Worm (Caenorhabditis elegans) whole organism, L4 larva: ENCODE data around the gene acdh-10.

Source experiments
- F44E2.7 ChIP-seq: fragments of 200-800 bp; sonication (Bioruptor generic); IDR thresholded peaks from 2 replicates; pipeline ENCODE4 v2.1.2; 2022; ENCODE audit warnings: missing genetic modification characterization, missing compliant biosample characterization
- Y48G9A.11 ChIP-seq: fragments of 200-800 bp; sonication (Bioruptor generic); IDR thresholded peaks from 2 replicates; pipeline ENCODE4 v1.3.6; 2022; ENCODE audit warnings: missing genetic modification reagents, missing genetic modification characterization, missing compliant biosample characterization
- ceh-28 ChIP-seq: fragments of 150-350 bp; optimal IDR thresholded peaks from 2 replicates; lab custom pipeline; 2014; ENCODE audit warnings: missing biosample characterization, missing genetic modification reagents, missing genetic modification characterization
- ceh-32 ChIP-seq: sonication (generic microtip); optimal IDR thresholded peaks from 2 replicates; lab custom pipeline; 2016; ENCODE audit warnings: mild to moderate bottlenecking, missing genetic modification characterization, missing compliant biosample characterization; ENCODE audit not compliant: poor library complexity
- ctbp-1 ChIP-seq: fragments of 200-800 bp; sonication (Bioruptor generic); IDR thresholded peaks from 2 replicates; pipeline ENCODE4 v1.3.6; 2022; ENCODE audit warnings: missing genetic modification reagents, missing genetic modification characterization, missing compliant biosample characterization
- daf-12 ChIP-seq: fragments of 150-350 bp; optimal IDR thresholded peaks from 2 replicates; lab custom pipeline; 2014; ENCODE audit warnings: missing biosample characterization, missing genetic modification reagents, missing genetic modification characterization
- daf-19 ChIP-seq: fragments of 200-800 bp; sonication (Bioruptor generic); conservative IDR thresholded peaks from 2 replicates; pipeline ENCODE4 v1.3.6; 2022; ENCODE audit warnings: missing genetic modification characterization, missing compliant biosample characterization
- daf-8 ChIP-seq: fragments of 200-800 bp; sonication (Bioruptor generic); IDR thresholded peaks from 2 replicates; pipeline ENCODE4 v1.3.6; 2022; ENCODE audit warnings: missing genetic modification characterization, missing compliant biosample characterization
- lin-38 ChIP-seq: fragments of 200-800 bp; sonication (Bioruptor generic); IDR thresholded peaks from 2 replicates; pipeline ENCODE4 v1.3.6; 2022; ENCODE audit warnings: missing genetic modification reagents, missing genetic modification characterization, missing compliant biosample characterization
- lin-39 ChIP-seq: fragments of 150-350 bp; optimal IDR thresholded peaks from 2 replicates; lab custom pipeline; 2014; ENCODE audit warnings: missing biosample characterization, missing genetic modification reagents, missing genetic modification characterization
- lir-3 ChIP-seq: sonication (generic microtip); optimal IDR thresholded peaks from 2 replicates; lab custom pipeline; 2016; ENCODE audit warnings: mild to moderate bottlenecking, missing genetic modification characterization, missing compliant biosample characterization
- mdl-1 ChIP-seq, 2 experiments: fragments of 150-350 bp in 1 of 2; sonication (generic microtip) in 1 of 2; optimal IDR thresholded peaks; 2 replicates each; lab custom pipeline; 2014 to 2017; ENCODE audit warnings: missing biosample characterization in 2 of 2, missing genetic modification characterization in 2 of 2
- mep-1 ChIP-seq: fragments of 150-350 bp; sonication (generic microtip); optimal IDR thresholded peaks from 3 replicates; lab custom pipeline; 2014; ENCODE audit warnings: missing biosample characterization, missing genetic modification characterization
- nhr-42 ChIP-seq: fragments of 200-800 bp; sonication (Bioruptor generic); IDR thresholded peaks from 2 replicates; pipeline ENCODE4 v1.3.6; 2022; ENCODE audit warnings: missing genetic modification characterization, missing compliant biosample characterization
- nhr-6 ChIP-seq: fragments of 150-350 bp; optimal IDR thresholded peaks from 2 replicates; lab custom pipeline; 2014; ENCODE audit warnings: missing biosample characterization, missing genetic modification characterization
- saeg-2 ChIP-seq: fragments of 200-800 bp; sonication (Bioruptor generic); IDR thresholded peaks from 2 replicates; pipeline ENCODE4 v1.3.6; 2022; ENCODE audit warnings: missing genetic modification reagents, missing genetic modification characterization, missing compliant biosample characterization
- set-16 ChIP-seq: fragments of 200-800 bp; sonication (Bioruptor generic); IDR thresholded peaks from 2 replicates; pipeline ENCODE4 v1.3.6; 2022; ENCODE audit warnings: missing genetic modification reagents, missing genetic modification characterization, missing compliant biosample characterization
- unc-62 ChIP-seq, 3 experiments: fragments of 150-350 bp in 1 of 3; sonication (generic microtip); optimal IDR thresholded peaks in 2 of 3; peaks in 1 of 3; 1 replicate in 1 of 3; 2 replicates in 2 of 3; lab custom pipeline; 2014 to 2017; ENCODE audit warnings: missing biosample characterization in 3 of 3, missing genetic modification characterization in 3 of 3, missing genetic modification reagents in 3 of 3, missing genotype in 1 of 3

acdh-10 gene

DNA sequence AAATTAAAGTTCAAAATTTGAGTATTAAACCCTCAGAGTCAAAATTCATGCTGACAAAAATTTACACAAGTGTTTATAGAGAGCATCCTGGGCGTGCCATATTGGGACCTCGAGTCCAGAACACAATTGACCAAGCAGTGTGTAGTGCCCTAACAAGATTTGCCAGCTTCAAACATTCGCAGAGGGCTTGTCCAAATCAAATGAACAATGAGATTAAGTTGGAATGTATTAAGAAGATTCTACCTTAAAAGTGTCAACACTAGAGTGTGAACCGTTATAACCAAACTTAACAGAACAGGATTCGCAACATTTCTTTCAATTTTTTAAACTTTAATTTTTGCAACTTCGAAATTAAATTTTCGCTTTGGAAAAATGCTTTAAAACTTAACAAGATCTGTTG lies 44.3 kb downstream of the acdh-10 start:
- TF ChIP-seq ceh-28 (tag; lab: Kevin White, UChicago) (no peak), daf-8 (GFP tag; lab: Robert Waterston, UW) (no peak), mdl-1 (tag; optimal IDR thresholded peaks at IDR 0.05; lab: Kevin White, UChicago) (no peak), ctbp-1 (GFP tag; lab: Robert Waterston, UW) (no peak), set-16 (GFP tag; lab: Robert Waterston, UW) (no peak), mep-1 (no peak), ceh-32 (tag; lab: Kevin White, UChicago) (no peak), nhr-6 (tag; lab: Kevin White, UChicago) (no peak), lin-38 (GFP tag; lab: Robert Waterston, UW) (no peak), daf-19 (GFP tag; lab: Robert Waterston, UW) (no peak), nhr-42 (GFP tag; lab: Robert Waterston, UW) (no peak), Y48G9A.11 (GFP tag; lab: Robert Waterston, UW) (no peak), daf-12 (tag; lab: Kevin White, UChicago) (no peak)

DNA sequence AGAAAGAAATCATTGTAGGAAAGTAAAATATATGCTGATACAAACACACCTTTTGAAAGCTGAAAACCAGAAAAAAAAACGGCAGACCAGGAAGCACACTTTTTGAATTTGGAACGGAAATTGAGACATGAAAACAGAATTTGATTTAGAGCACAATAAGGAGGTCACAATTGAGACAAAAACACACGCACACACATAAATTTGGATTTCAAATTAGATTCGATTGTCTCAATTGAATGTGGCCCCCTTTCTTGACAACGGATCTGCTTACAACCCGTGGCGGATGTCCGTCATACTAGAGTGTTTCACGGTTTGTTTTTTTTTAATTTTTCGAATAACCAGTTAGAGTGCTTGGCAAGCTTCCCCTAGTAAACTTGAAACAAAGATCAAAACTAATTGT lies 46.6 kb downstream of the acdh-10 start:
- TF ChIP-seq lin-39 (no peak), lir-3 (tag; lab: Kevin White, UChicago) (no peak), mdl-1 (tag; optimal IDR thresholded peaks at IDR 0.05; lab: Kevin White, UChicago) (no peak), F44E2.7 (no peak), saeg-2 (GFP tag; lab: Robert Waterston, UW) (no peak), unc-62 (GFP tag; optimal IDR thresholded peaks at IDR 0.05 in 1 of 2; lab: Kevin White, UChicago) (peak in 1 of 2 experiments; percentile 97), unc-62 (tag; optimal IDR thresholded peaks at IDR 0.05; lab: Kevin White, UChicago) (no peak)
